Worm (Caenorhabditis elegans) whole organism, L4 larva: ENCODE data around the gene F54C9.3.

Experiments used
- F26F4.8 ChIP-seq: fragments of 200-800 bp; sonication (Bioruptor generic); conservative IDR thresholded peaks from 2 replicates; pipeline ENCODE4 v1.3.6; 2022; ENCODE audit warnings: missing genetic modification characterization, missing compliant biosample characterization
- F37D6.2 ChIP-seq: sonication (generic microtip); optimal IDR thresholded peaks from 2 replicates; lab custom pipeline; 2016; ENCODE audit warnings: mild to moderate bottlenecking, missing genetic modification characterization, missing compliant biosample characterization
- F44E2.7 ChIP-seq: fragments of 200-800 bp; sonication (Bioruptor generic); IDR thresholded peaks from 2 replicates; pipeline ENCODE4 v2.1.2; 2022; ENCODE audit warnings: missing genetic modification characterization, missing compliant biosample characterization
- T26A8.4 ChIP-seq: fragments of 200-800 bp; sonication (Bioruptor generic); IDR thresholded peaks from 2 replicates; pipeline ENCODE4 v1.3.6; 2022; ENCODE audit warnings: missing genetic modification characterization, missing compliant biosample characterization
- Y48G9A.11 ChIP-seq: fragments of 200-800 bp; sonication (Bioruptor generic); IDR thresholded peaks from 2 replicates; pipeline ENCODE4 v1.3.6; 2022; ENCODE audit warnings: missing genetic modification reagents, missing genetic modification characterization, missing compliant biosample characterization
- Y5F2A.4 ChIP-seq: fragments of 200-800 bp; sonication (Bioruptor generic); optimal IDR thresholded peaks from 2 replicates; lab custom pipeline; 2018; ENCODE audit warnings: mild to moderate bottlenecking, missing genetic modification characterization, missing compliant biosample characterization
- aly-2 ChIP-seq: sonication (generic microtip); optimal IDR thresholded peaks from 2 replicates; lab custom pipeline; 2018; ENCODE audit warnings: missing biosample characterization, missing genetic modification characterization
- ama-1 ChIP-seq: fragments of 150-350 bp; optimal IDR thresholded peaks from 2 replicates; lab custom pipeline; 2014; ENCODE audit warnings: inconsistent platforms, mixed read lengths
- attf-4 ChIP-seq: sonication (generic microtip); optimal IDR thresholded peaks from 3 replicates; lab custom pipeline; 2017; ENCODE audit warnings: missing biosample characterization, missing genetic modification characterization
- ceh-20 ChIP-seq: fragments of 200-800 bp; sonication (Bioruptor generic); IDR thresholded peaks from 2 replicates; pipeline ENCODE4 v1.3.6; 2022; ENCODE audit warnings: missing genetic modification reagents, missing genetic modification characterization, missing compliant biosample characterization
- ceh-28 ChIP-seq: fragments of 150-350 bp; optimal IDR thresholded peaks from 2 replicates; lab custom pipeline; 2014; ENCODE audit warnings: missing biosample characterization, missing genetic modification reagents, missing genetic modification characterization
- ceh-44 ChIP-seq: fragments of 200-800 bp; sonication (Bioruptor generic); IDR thresholded peaks from 2 replicates; pipeline ENCODE4 v1.3.6; 2022; ENCODE audit warnings: missing genetic modification reagents, missing genetic modification characterization, missing compliant biosample characterization
- ces-1 ChIP-seq: fragments of 150-350 bp; sonication (generic microtip); optimal IDR thresholded peaks from 4 replicates; lab custom pipeline; 2014; ENCODE audit warnings: missing biosample characterization, missing genetic modification reagents, missing genetic modification characterization
- cey-2 ChIP-seq: sonication (generic microtip); optimal IDR thresholded peaks from 3 replicates; lab custom pipeline; 2017; ENCODE audit warnings: missing genetic modification characterization, mild to moderate bottlenecking, missing compliant biosample characterization, antibody characterized with exemption, borderline replicate concordance; ENCODE audit not compliant: insufficient read depth
- daf-8 ChIP-seq: fragments of 200-800 bp; sonication (Bioruptor generic); IDR thresholded peaks from 2 replicates; pipeline ENCODE4 v1.3.6; 2022; ENCODE audit warnings: missing genetic modification characterization, missing compliant biosample characterization
- dmd-6 ChIP-seq: fragments of 200-800 bp; sonication (Bioruptor generic); IDR thresholded peaks from 2 replicates; pipeline ENCODE4 v1.3.6; 2022; ENCODE audit warnings: missing genetic modification reagents, missing genetic modification characterization, missing compliant biosample characterization
- duxl-1 ChIP-seq: sonication (generic microtip); optimal IDR thresholded peaks from 2 replicates; lab custom pipeline; 2016; ENCODE audit warnings: mild to moderate bottlenecking, missing genetic modification characterization, moderate library complexity, missing compliant biosample characterization; ENCODE audit not compliant: poor library complexity
- dve-1 ChIP-seq: sonication (generic microtip); optimal IDR thresholded peaks from 2 replicates; lab custom pipeline; 2017; ENCODE audit warnings: antibody characterized with exemption, mild to moderate bottlenecking, missing genetic modification characterization, missing compliant biosample characterization; ENCODE audit not compliant: insufficient read depth
- egl-43 ChIP-seq: fragments of 200-800 bp; sonication (Bioruptor generic); IDR thresholded peaks from 2 replicates; pipeline ENCODE4 v1.3.6; 2022; ENCODE audit warnings: missing genetic modification reagents, missing genetic modification characterization, missing compliant biosample characterization
- hif-1 ChIP-seq, 2 experiments: sonication (generic microtip); optimal IDR thresholded peaks; 2 replicates each; lab custom pipeline; 2016 to 2017; ENCODE audit warnings: missing compliant biosample characterization in 2 of 2, missing genetic modification characterization in 2 of 2, missing genetic modification reagents in 2 of 2, missing genotype in 2 of 2, mild to moderate bottlenecking in 1 of 2
- hlh-11 ChIP-seq: fragments of 200-800 bp; sonication (Bioruptor generic); optimal IDR thresholded peaks from 2 replicates; lab custom pipeline; 2018; ENCODE audit warnings: mild to moderate bottlenecking, missing genetic modification characterization, missing compliant biosample characterization
- hmg-1.1 ChIP-seq: fragments of 200-800 bp; sonication (Bioruptor generic); IDR thresholded peaks from 2 replicates; pipeline ENCODE4 v1.3.6; 2022; ENCODE audit warnings: missing genetic modification reagents, missing genetic modification characterization, missing compliant biosample characterization
- lim-7 ChIP-seq: fragments of 200-800 bp; sonication (Bioruptor generic); IDR thresholded peaks from 2 replicates; pipeline ENCODE4 v1.3.6; 2022; ENCODE audit warnings: missing genetic modification characterization, missing compliant biosample characterization
- lin-13 ChIP-seq: fragments of 150-350 bp; optimal IDR thresholded peaks from 2 replicates; lab custom pipeline; 2014; ENCODE audit warnings: missing biosample characterization, missing genetic modification reagents, missing genetic modification characterization
- lin-15B ChIP-seq: fragments of 150-350 bp; sonication (generic microtip); optimal IDR thresholded peaks from 3 replicates; lab custom pipeline; 2014; ENCODE audit warnings: missing biosample characterization, missing genetic modification characterization
- lin-29 ChIP-seq: fragments of 200-800 bp; sonication (Bioruptor generic); IDR thresholded peaks from 2 replicates; pipeline ENCODE4 v1.3.6; 2022; ENCODE audit warnings: missing genetic modification reagents, missing genetic modification characterization, missing compliant biosample characterization
- lin-38 ChIP-seq: fragments of 200-800 bp; sonication (Bioruptor generic); IDR thresholded peaks from 2 replicates; pipeline ENCODE4 v1.3.6; 2022; ENCODE audit warnings: missing genetic modification reagents, missing genetic modification characterization, missing compliant biosample characterization
- lir-3 ChIP-seq: sonication (generic microtip); optimal IDR thresholded peaks from 2 replicates; lab custom pipeline; 2016; ENCODE audit warnings: mild to moderate bottlenecking, missing genetic modification characterization, missing compliant biosample characterization
- madf-5 ChIP-seq, 2 experiments: fragments of 200-800 bp; sonication (Bioruptor generic); IDR thresholded peaks; 2 replicates each; pipeline ENCODE4 v1.3.6; 2022; ENCODE audit warnings: missing compliant biosample characterization in 2 of 2, missing genetic modification characterization in 2 of 2
- madf-9 ChIP-seq: fragments of 200-800 bp; sonication (Bioruptor generic); conservative IDR thresholded peaks from 2 replicates; pipeline ENCODE4 v1.3.6; 2022; ENCODE audit warnings: missing genetic modification reagents, missing genetic modification characterization, missing compliant biosample characterization
- mep-1 ChIP-seq: fragments of 150-350 bp; sonication (generic microtip); optimal IDR thresholded peaks from 3 replicates; lab custom pipeline; 2014; ENCODE audit warnings: missing biosample characterization, missing genetic modification characterization
- mxl-2 ChIP-seq: fragments of 200-800 bp; sonication (Bioruptor generic); conservative IDR thresholded peaks from 2 replicates; pipeline ENCODE4 v1.3.6; 2022; ENCODE audit warnings: missing genetic modification reagents, missing genetic modification characterization, missing compliant biosample characterization
- mxl-3 ChIP-seq: fragments of 200-800 bp; sonication (Bioruptor generic); optimal IDR thresholded peaks from 2 replicates; lab custom pipeline; 2018; ENCODE audit warnings: mild to moderate bottlenecking, missing genetic modification characterization, missing compliant biosample characterization
- nhr-111 ChIP-seq: fragments of 200-800 bp; sonication (Bioruptor generic); optimal IDR thresholded peaks from 2 replicates; lab custom pipeline; 2018; ENCODE audit warnings: mild to moderate bottlenecking, missing genetic modification characterization, missing compliant biosample characterization
- nhr-237 ChIP-seq: sonication (generic microtip); optimal IDR thresholded peaks from 2 replicates; lab custom pipeline; 2017; ENCODE audit warnings: missing biosample characterization, missing genetic modification characterization
- nhr-28 ChIP-seq: fragments of 150-350 bp; optimal IDR thresholded peaks from 2 replicates; lab custom pipeline; 2014; ENCODE audit warnings: missing biosample characterization, missing genetic modification characterization
- saeg-2 ChIP-seq: fragments of 200-800 bp; sonication (Bioruptor generic); IDR thresholded peaks from 2 replicates; pipeline ENCODE4 v1.3.6; 2022; ENCODE audit warnings: missing genetic modification reagents, missing genetic modification characterization, missing compliant biosample characterization
- sdz-12 ChIP-seq: fragments of 200-800 bp; sonication (Bioruptor generic); optimal IDR thresholded peaks from 2 replicates; lab custom pipeline; 2018; ENCODE audit warnings: mild to moderate bottlenecking, missing genetic modification characterization, missing compliant biosample characterization
- set-16 ChIP-seq: fragments of 200-800 bp; sonication (Bioruptor generic); IDR thresholded peaks from 2 replicates; pipeline ENCODE4 v1.3.6; 2022; ENCODE audit warnings: missing genetic modification reagents, missing genetic modification characterization, missing compliant biosample characterization
- skn-1 ChIP-seq: fragments of 150-350 bp; optimal IDR thresholded peaks from 2 replicates; lab custom pipeline; 2014; ENCODE audit warnings: missing biosample characterization, missing genetic modification characterization
- spr-1 ChIP-seq: sonication (generic microtip); optimal IDR thresholded peaks from 2 replicates; lab custom pipeline; 2016; ENCODE audit warnings: mild to moderate bottlenecking, missing genetic modification characterization, missing compliant biosample characterization
- unc-130 ChIP-seq: sonication (generic microtip); optimal IDR thresholded peaks from 2 replicates; lab custom pipeline; 2016; ENCODE audit warnings: missing genetic modification reagents, missing genetic modification characterization, missing compliant biosample characterization
- unc-62 ChIP-seq, 3 experiments: fragments of 150-350 bp in 1 of 3; sonication (generic microtip); optimal IDR thresholded peaks in 2 of 3; peaks in 1 of 3; 1 replicate in 1 of 3; 2 replicates in 2 of 3; lab custom pipeline; 2014 to 2017; ENCODE audit warnings: missing biosample characterization in 3 of 3, missing genetic modification characterization in 3 of 3, missing genetic modification reagents in 3 of 3, missing genotype in 1 of 3
- vab-7 ChIP-seq: fragments of 200-800 bp; sonication (Bioruptor generic); IDR thresholded peaks from 2 replicates; pipeline ENCODE4 v1.3.6; 2022; ENCODE audit warnings: missing genetic modification reagents, missing genetic modification characterization, missing compliant biosample characterization
- zfp-2 ChIP-seq: sonication (generic microtip); optimal IDR thresholded peaks from 2 replicates; lab custom pipeline; 2016; ENCODE audit warnings: mild to moderate bottlenecking, missing genetic modification characterization, missing compliant biosample characterization
- ztf-7 ChIP-seq: fragments of 150-350 bp; optimal IDR thresholded peaks from 2 replicates; lab custom pipeline; 2014; ENCODE audit warnings: missing biosample characterization, missing genetic modification characterization

F54C9.3 gene

DNA sequence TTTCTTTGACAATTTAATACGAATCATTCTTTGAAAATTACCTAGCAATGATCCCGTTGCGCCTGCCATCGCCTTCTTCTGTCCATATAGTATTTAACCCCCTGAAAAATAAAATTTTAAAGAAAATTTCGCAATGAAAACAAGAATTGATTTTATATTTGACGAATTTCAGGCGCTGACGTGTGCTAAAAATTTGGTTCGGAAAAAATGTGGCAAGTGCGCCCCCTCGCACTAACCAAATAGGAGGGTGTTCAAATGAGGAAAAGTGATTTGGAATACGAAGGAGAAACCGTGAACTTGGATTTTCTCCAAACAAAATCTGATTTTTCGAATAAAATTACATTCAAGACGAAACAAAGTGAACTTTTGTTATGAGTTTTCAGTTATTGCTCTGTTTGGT is 617 bp downstream of the F54C9.3 start, which contains the start of gene stc-1 (continued):
- TF ChIP-seq F44E2.7 (GFP tag; lab: Robert Waterston, UW) (no peak), Y48G9A.11 (GFP tag; lab: Robert Waterston, UW) (no peak), hif-1 (tag; optimal IDR thresholded peaks at IDR 0.05; lab: Kevin White, UChicago) (no peak), cey-2 (no peak), zfp-2 (tag; lab: Kevin White, UChicago) (no peak), duxl-1 (no peak), saeg-2 (GFP tag; lab: Robert Waterston, UW) (no peak), nhr-237 (tag; lab: Kevin White, UChicago) (no peak), lin-29 (GFP tag; lab: Robert Waterston, UW) (no peak), T26A8.4 (GFP tag; lab: Robert Waterston, UW) (peak; percentile 35; the same call in 1 of the 2 replicates), mxl-3 (GFP tag; lab: Kevin White, UChicago) (no peak), nhr-28 (peak; percentile 39), lin-38 (GFP tag; lab: Robert Waterston, UW) (peak; percentile 81), lin-13 (GFP tag; lab: Kevin White, UChicago) (no peak), ceh-20 (GFP tag; lab: Robert Waterston, UW) (no peak), dmd-6 (GFP tag; lab: Robert Waterston, UW) (no peak), F26F4.8 (no peak), daf-8 (GFP tag; lab: Robert Waterston, UW) (no peak), F37D6.2 (tag; lab: Kevin White, UChicago) (no peak), hlh-11 (tag; lab: Kevin White, UChicago) (no peak), vab-7 (no peak), dve-1 (tag; lab: Kevin White, UChicago) (peak; percentile 43), mxl-2 (GFP tag; lab: Robert Waterston, UW) (no peak), nhr-111 (GFP tag; lab: Kevin White, UChicago) (no peak), egl-43 (GFP tag; lab: Robert Waterston, UW) (no peak), attf-4 (tag; lab: Kevin White, UChicago) (no peak), ceh-28 (tag; lab: Kevin White, UChicago) (no peak), ztf-7 (no peak), spr-1 (tag; lab: Kevin White, UChicago) (no peak), unc-130 (GFP tag; lab: Kevin White, UChicago) (no peak), ama-1 (lab: Kevin White, UChicago) (no peak), unc-62 (GFP tag; optimal IDR thresholded peaks at IDR 0.05 in 1 of 2; lab: Kevin White, UChicago) (no peak), unc-62 (tag; optimal IDR thresholded peaks at IDR 0.05; lab: Kevin White, UChicago) (no peak), ceh-44 (GFP tag; lab: Robert Waterston, UW) (no peak), lir-3 (tag; lab: Kevin White, UChicago) (no peak), sdz-12 (no peak), lin-15B (tag; lab: Kevin White, UChicago) (no peak), madf-5 (GFP tag; IDR thresholded peaks at IDR 0.05; lab: Robert Waterston, UW) (no peak), skn-1 (tag; lab: Kevin White, UChicago) (no peak), set-16 (no peak), lim-7 (GFP tag; lab: Robert Waterston, UW) (no peak), mep-1 (tag; lab: Kevin White, UChicago) (no peak), Y5F2A.4 (GFP tag; lab: Kevin White, UChicago) (no peak), aly-2 (tag; lab: Kevin White, UChicago) (no peak), ces-1 (GFP tag; lab: Kevin White, UChicago) (no peak), hmg-1.1 (no peak), madf-9 (GFP tag; lab: Robert Waterston, UW) (no peak)
